Fruit fly (Drosophila melanogaster): ENCODE data around the gene SWIP.

The SWIP gene

DNA sequence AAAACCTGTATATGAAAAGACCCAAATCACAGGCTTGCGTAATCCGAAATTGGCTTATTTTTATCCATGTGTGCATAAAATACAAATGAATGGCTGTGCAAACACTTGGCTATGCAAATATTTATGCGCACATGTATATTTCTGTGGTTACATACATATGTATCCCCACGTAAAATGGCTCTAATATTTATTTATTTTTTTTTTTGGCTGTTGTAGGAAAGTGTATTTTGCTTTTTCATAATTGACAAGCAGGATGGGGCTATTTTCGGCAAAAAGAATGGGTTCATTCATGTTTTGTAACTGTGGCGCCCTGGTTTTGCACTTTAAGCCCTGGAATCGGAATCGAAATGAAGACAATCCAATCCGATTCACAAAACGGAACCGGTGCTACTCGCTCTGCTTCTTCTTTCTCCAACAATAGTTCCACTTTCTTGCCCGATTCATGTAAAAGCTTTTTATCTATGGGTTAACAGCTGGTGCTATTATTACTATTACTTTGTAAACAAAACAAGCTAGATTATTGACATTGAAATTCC, 21.7 kb downstream of the SWIP start (continued):
- TF ChIP-seq CG8281 (tag; optimal IDR thresholded peaks at IDR 0.05) (peak; percentile 23), cato (GFP tag; optimal IDR thresholded peaks at IDR 0.05; ENCODE audit: borderline replicate concordance) (no peak), pzg (GFP tag; optimal IDR thresholded peaks at IDR 0.05) (peak; percentile 43), Sox100B (GFP tag; optimal IDR thresholded peaks at IDR 0.05) (peak; percentile 47), h (optimal IDR thresholded peaks at IDR 0.05) (no peak), ind (GFP tag; optimal IDR thresholded peaks at IDR 0.05) (peak; percentile 74), jumu (GFP tag; optimal IDR thresholded peaks at IDR 0.05) (peak; percentile 47), CG4360 (GFP tag; IDR thresholded peaks at IDR 0.05) (0 out of 2 replicates have a peak, but pooled peaks have one; percentile 38), row (GFP tag; IDR thresholded peaks at IDR 0.05) (peak; percentile 70), CG2129 (GFP tag; IDR thresholded peaks at IDR 0.05; ENCODE audit: partially characterized antibody) (no peak), ewg (GFP tag; optimal IDR thresholded peaks at IDR 0.05) (peak; percentile 40), Meics (GFP tag; optimal IDR thresholded peaks at IDR 0.05) (peak; percentile 78), nerfin-1 (tag; optimal IDR thresholded peaks at IDR 0.05) (no peak), Dad (GFP tag; optimal IDR thresholded peaks at IDR 0.05) (peak; percentile 75), zfh1 (GFP tag; IDR thresholded peaks at IDR 0.05) (peak; percentile 78), dpn (GFP tag; optimal IDR thresholded peaks at IDR 0.05) (peak; percentile 73 to 80), Hr3 (GFP tag; optimal IDR thresholded peaks at IDR 0.05) (peak; percentile 52), ato (GFP tag; IDR thresholded peaks at IDR 0.05; ENCODE audit: partially characterized antibody) (no peak), CG2712 (tag; optimal IDR thresholded peaks at IDR 0.05) (peak; percentile 57), Nf-YA (GFP tag; IDR thresholded peaks at IDR 0.05) (peak; percentile 54; the same call in 1 of the 2 replicates), Taf1 (GFP tag; IDR thresholded peaks at IDR 0.05) (no peak), slp2 (GFP tag; optimal IDR thresholded peaks at IDR 0.05) (peak; percentile 49), Ssrp (tag; optimal IDR thresholded peaks at IDR 0.05) (peak; percentile 61), ara (GFP tag; IDR thresholded peaks at IDR 0.05) (peak; percentile 71), ttk (GFP tag; IDR thresholded peaks at IDR 0.05) (peak; percentile 72), repo (GFP tag; optimal IDR thresholded peaks at IDR 0.05) (peak; percentile 44), Trl (optimal IDR thresholded peaks at IDR 0.05) (no peak), Trl (GFP tag; optimal IDR thresholded peaks at IDR 0.05) (peak; percentile 67), CG18764 (GFP tag; optimal IDR thresholded peaks at IDR 0.05) (peak; percentile 60), B-H1 (GFP tag; IDR thresholded peaks at IDR 0.05) (peak; percentile 75; the same call in 2 of the 3 replicates), zfh2 (GFP tag; optimal IDR thresholded peaks at IDR 0.05) (peak; percentile 77), Xbp1 (GFP tag; optimal IDR thresholded peaks at IDR 0.05) (peak; percentile 79), en (GFP tag; optimal IDR thresholded peaks at IDR 0.05) (no peak), H15 (GFP tag; IDR thresholded peaks at IDR 0.05) (peak; percentile 72), CG12155 (GFP tag; optimal IDR thresholded peaks at IDR 0.05) (peak; percentile 98), ftz-f1 (GFP tag; optimal IDR thresholded peaks at IDR 0.05) (no peak), Optix (GFP tag; IDR thresholded peaks at IDR 0.05) (peak; percentile 62; the same call in 1 of the 3 replicates), CTCF (GFP tag; optimal IDR thresholded peaks at IDR 0.05) (no peak), Adf1 (GFP tag; IDR thresholded peaks at IDR 0.05) (peak; percentile 22; the same call in 1 of the 2 replicates), CG31365 (tag; optimal IDR thresholded peaks at IDR 0.05) (no peak), CG12104 (GFP tag; optimal IDR thresholded peaks at IDR 0.05) (peak; percentile 73), abd-A (tag; optimal IDR thresholded peaks at IDR 0.05) (no peak), lmd (GFP tag; IDR thresholded peaks at IDR 0.05) (peak; percentile 72), BEAF-32 (GFP tag; optimal IDR thresholded peaks at IDR 0.05) (peak; percentile 6), jing (GFP tag; optimal IDR thresholded peaks at IDR 0.05) (no peak), CG12219 (GFP tag; optimal IDR thresholded peaks at IDR 0.05) (peak; percentile 48), CG9437 (GFP tag; optimal IDR thresholded peaks at IDR 0.05) (peak; percentile 63), salm (tag; optimal IDR thresholded peaks at IDR 0.05) (no peak), CG16813 (GFP tag; IDR thresholded peaks at IDR 0.05; ENCODE audit: partially characterized antibody) (no peak), ap (GFP tag; IDR thresholded peaks at IDR 0.05) (peak; percentile 63), NC2α (GFP tag; optimal IDR thresholded peaks at IDR 0.05) (no peak), emc (GFP tag; optimal IDR thresholded peaks at IDR 0.05) (no peak)
